Fruit fly (Drosophila melanogaster) whole organism, embryonic: ENCODE data around the gene CG9044.

Experiments used
- Ada2b ChIP-seq: fragments of 200-800 bp; sonication (Bioruptor generic); IDR thresholded peaks from 2 replicates; pipeline ENCODE4 v1.3.6; 2022; ENCODE audit warnings: missing biosample characterization, missing genetic modification characterization
- Adf1 ChIP-seq: fragments of 200-800 bp; sonication (Bioruptor generic); IDR thresholded peaks from 2 replicates; pipeline ENCODE4 v1.3.6; 2022; ENCODE audit warnings: missing biosample characterization, missing genetic modification characterization
- BtbVII ChIP-seq: fragments of 200-800 bp; sonication (Bioruptor generic); optimal IDR thresholded peaks from 3 replicates; lab custom pipeline; 2017; ENCODE audit warnings: missing biosample characterization, mild to moderate bottlenecking, missing genetic modification characterization
- CG10431 ChIP-seq: fragments of 200-800 bp; sonication (Bioruptor generic); optimal IDR thresholded peaks from 3 replicates; lab custom pipeline; 2018; ENCODE audit warnings: missing biosample characterization, mild to moderate bottlenecking, missing genetic modification characterization
- CG14014 ChIP-seq: fragments of 200-800 bp; sonication (Bioruptor generic); IDR thresholded peaks from 2 replicates; pipeline ENCODE4 v1.3.6; 2022; ENCODE audit warnings: missing biosample characterization, missing genetic modification characterization
- CG14667 ChIP-seq: fragments of 200-800 bp; sonication (Bioruptor generic); IDR thresholded peaks from 2 replicates; pipeline ENCODE4 v1.3.6; 2022; ENCODE audit warnings: missing biosample characterization, missing genetic modification characterization
- CG14860 ChIP-seq: fragments of 200-800 bp; sonication (Bioruptor generic); IDR thresholded peaks from 3 replicates; pipeline ENCODE4 v1.3.6; 2022; ENCODE audit warnings: missing biosample characterization, missing genetic modification characterization; ENCODE audit not compliant: partially characterized antibody
- CG16779 ChIP-seq: fragments of 200-800 bp; sonication (Bioruptor generic); IDR thresholded peaks from 2 replicates; pipeline ENCODE4 v1.3.6; 2022; ENCODE audit warnings: missing biosample characterization, missing genetic modification characterization
- CG17385 ChIP-seq: fragments of 200-800 bp; sonication (Bioruptor generic); optimal IDR thresholded peaks from 3 replicates; lab custom pipeline; 2018; ENCODE audit warnings: missing biosample characterization, mild to moderate bottlenecking, missing genetic modification characterization
- CG17829 ChIP-seq: fragments of 200-800 bp; optimal IDR thresholded peaks from 2 replicates; lab custom pipeline; 2019; ENCODE audit warnings: missing biosample characterization, mild to moderate bottlenecking, missing genetic modification characterization, moderate library complexity
- CG3407 ChIP-seq: fragments of 200-800 bp; sonication (Bioruptor generic); optimal IDR thresholded peaks from 2 replicates; lab custom pipeline; 2018; ENCODE audit warnings: missing biosample characterization, mild to moderate bottlenecking, missing genetic modification characterization
- CG4854 ChIP-seq: fragments of 200-800 bp; sonication (Bioruptor generic); optimal IDR thresholded peaks from 2 replicates; lab custom pipeline; 2016; ENCODE audit warnings: missing biosample characterization, missing genetic modification characterization, inconsistent platforms
- CG7556 ChIP-seq: fragments of 200-800 bp; sonication (Bioruptor generic); optimal IDR thresholded peaks from 2 replicates; lab custom pipeline; 2017; ENCODE audit warnings: missing biosample characterization, mild to moderate bottlenecking, missing genetic modification characterization
- CG7839 ChIP-seq: fragments of 200-800 bp; sonication (Bioruptor generic); optimal IDR thresholded peaks from 3 replicates; lab custom pipeline; 2018; ENCODE audit warnings: missing biosample characterization, mild to moderate bottlenecking, missing genetic modification characterization, moderate library complexity
- CG8290 ChIP-seq, 3 experiments: fragments of 200-800 bp; sonication (Bioruptor generic); optimal IDR thresholded peaks; 2 replicates each; lab custom pipeline; 2016 to 2019; ENCODE audit warnings: missing biosample characterization in 3 of 3, missing genetic modification characterization in 3 of 3, mild to moderate bottlenecking in 2 of 3, moderate library complexity in 1 of 3
- Deaf1 ChIP-seq: fragments of 200-800 bp; optimal IDR thresholded peaks from 3 replicates; lab custom pipeline; 2019; ENCODE audit warnings: missing biosample characterization, mild to moderate bottlenecking, missing genetic modification characterization, moderate library complexity
- Dfd ChIP-seq, 2 experiments: fragments of >200 bp; optimal IDR thresholded peaks; 2 replicates each; lab custom pipeline; 2017; ENCODE audit warnings: missing biosample characterization in 2 of 2, missing genetic modification characterization in 2 of 2
- Doc3 ChIP-seq: fragments of 200-800 bp; sonication (Bioruptor generic); IDR thresholded peaks from 3 replicates; pipeline ENCODE4 v1.3.6; 2022; ENCODE audit warnings: missing biosample characterization, missing genetic modification characterization; ENCODE audit not compliant: partially characterized antibody
- HLHmδ ChIP-seq: fragments of 200-800 bp; sonication (Bioruptor generic); optimal IDR thresholded peaks from 2 replicates; lab custom pipeline; 2018; ENCODE audit warnings: missing biosample characterization, mild to moderate bottlenecking, missing genetic modification characterization, moderate library complexity
- HmgD ChIP-seq: fragments of 200-800 bp; sonication (Bioruptor generic); optimal IDR thresholded peaks from 3 replicates; lab custom pipeline; 2016; ENCODE audit warnings: missing biosample characterization, missing genetic modification characterization
- Lim3 ChIP-seq: fragments of 200-800 bp; sonication (Bioruptor generic); IDR thresholded peaks from 2 replicates; pipeline ENCODE4 v1.3.6; 2022; ENCODE audit warnings: missing biosample characterization, missing genetic modification characterization
- Mad ChIP-seq: fragments of 200-800 bp; sonication (Bioruptor generic); optimal IDR thresholded peaks from 2 replicates; lab custom pipeline; 2016; ENCODE audit warnings: missing biosample characterization, missing genetic modification characterization
- Med ChIP-seq: fragments of 200-800 bp; sonication (Bioruptor generic); peaks from one replicate; lab custom pipeline; 2016; ENCODE audit warnings: missing biosample characterization, missing genetic modification characterization, mild to moderate bottlenecking, inconsistent platforms, moderate library complexity
- Meics ChIP-seq: fragments of 200-800 bp; sonication (Bioruptor generic); optimal IDR thresholded peaks from 2 replicates; lab custom pipeline; 2017; ENCODE audit warnings: missing biosample characterization, mild to moderate bottlenecking, missing genetic modification characterization
- NfI ChIP-seq: fragments of 200-800 bp; sonication (Bioruptor generic); optimal IDR thresholded peaks from 3 replicates; lab custom pipeline; 2018; ENCODE audit warnings: missing biosample characterization, mild to moderate bottlenecking, missing genetic modification characterization, moderate library complexity
- Oli ChIP-seq: fragments of 200-800 bp; sonication (Bioruptor generic); optimal IDR thresholded peaks from 2 replicates; lab custom pipeline; 2018; ENCODE audit warnings: missing biosample characterization, mild to moderate bottlenecking, missing genetic modification characterization, moderate library complexity
- Sin3A ChIP-seq: fragments of >200 bp; optimal IDR thresholded peaks from 2 replicates; lab custom pipeline; 2018
- crp ChIP-seq, 2 experiments: fragments of 200-800 bp; sonication (Bioruptor generic); optimal IDR thresholded peaks; 2 replicates in 1 of 2; 3 replicates in 1 of 2; lab custom pipeline; 2017; ENCODE audit warnings: missing biosample characterization in 2 of 2, missing genetic modification characterization in 2 of 2, mild to moderate bottlenecking in 1 of 2, moderate library complexity in 1 of 2
- cwo ChIP-seq: fragments of 200-800 bp; sonication (Bioruptor generic); optimal IDR thresholded peaks from 3 replicates; lab custom pipeline; 2017; ENCODE audit warnings: missing biosample characterization, missing genetic modification characterization, mild to moderate bottlenecking, moderate library complexity, missing genetic modification reagents
- fd102C ChIP-seq: fragments of 200-800 bp; sonication (Bioruptor generic); optimal IDR thresholded peaks from 2 replicates; lab custom pipeline; 2018; ENCODE audit warnings: missing biosample characterization, mild to moderate bottlenecking, missing genetic modification characterization, moderate library complexity
- fd3F ChIP-seq: fragments of 200-800 bp; sonication (Bioruptor generic); optimal IDR thresholded peaks from 2 replicates; lab custom pipeline; 2018; ENCODE audit warnings: missing biosample characterization, mild to moderate bottlenecking, missing genetic modification characterization, moderate library complexity
- fd64A ChIP-seq: fragments of 200-800 bp; sonication (Bioruptor generic); optimal IDR thresholded peaks from 3 replicates; lab custom pipeline; 2018; ENCODE audit warnings: missing biosample characterization, mild to moderate bottlenecking, missing genetic modification characterization
- fd96Cb ChIP-seq: fragments of 200-800 bp; sonication (Bioruptor generic); optimal IDR thresholded peaks from 2 replicates; lab custom pipeline; 2018; ENCODE audit warnings: missing biosample characterization, mild to moderate bottlenecking, missing genetic modification characterization, moderate library complexity
- fu2 ChIP-seq: fragments of 200-800 bp; sonication (Bioruptor generic); optimal IDR thresholded peaks from 2 replicates; lab custom pipeline; 2016; ENCODE audit warnings: missing biosample characterization, missing genetic modification characterization
- gro ChIP-seq: fragments of 200-800 bp; sonication (Bioruptor generic); optimal IDR thresholded peaks from 2 replicates; lab custom pipeline; 2016; ENCODE audit warnings: missing biosample characterization, missing genetic modification characterization
- kni ChIP-seq: fragments of 200-800 bp; sonication (Bioruptor generic); optimal IDR thresholded peaks from 3 replicates; lab custom pipeline; 2017; ENCODE audit warnings: mild to moderate bottlenecking, missing biosample characterization, missing genetic modification reagents, missing genetic modification characterization
- knrl ChIP-seq: fragments of 200-800 bp; sonication (Bioruptor generic); IDR thresholded peaks from 3 replicates; pipeline ENCODE4 v1.3.6; 2022; ENCODE audit warnings: missing biosample characterization, missing genetic modification characterization; ENCODE audit not compliant: partially characterized antibody
- lmd ChIP-seq: fragments of 200-800 bp; sonication (Bioruptor generic); IDR thresholded peaks from 2 replicates; pipeline ENCODE4 v1.3.6; 2022; ENCODE audit warnings: missing biosample characterization, missing genetic modification characterization
- mam ChIP-seq: fragments of 200-800 bp; sonication (Bioruptor generic); optimal IDR thresholded peaks from 3 replicates; lab custom pipeline; 2016; ENCODE audit warnings: missing biosample characterization, missing genetic modification characterization
- nau ChIP-seq: fragments of 200-800 bp; sonication (Bioruptor generic); optimal IDR thresholded peaks from 3 replicates; lab custom pipeline; 2017; ENCODE audit warnings: missing biosample characterization, mild to moderate bottlenecking, missing genetic modification characterization, missing genetic modification reagents
- seq ChIP-seq: fragments of 200-800 bp; sonication (Bioruptor generic); IDR thresholded peaks from 2 replicates; pipeline ENCODE4 v1.3.6; 2022; ENCODE audit warnings: missing biosample characterization, missing genetic modification characterization
- sna ChIP-seq: fragments of 200-800 bp; sonication (Bioruptor generic); IDR thresholded peaks from 2 replicates; pipeline ENCODE4 v1.3.6; 2022; ENCODE audit warnings: missing biosample characterization, missing genetic modification characterization; ENCODE audit not compliant: partially characterized antibody
- ssp ChIP-seq: fragments of 200-800 bp; sonication (Bioruptor generic); IDR thresholded peaks from 2 replicates; pipeline ENCODE4 v1.3.6; 2022; ENCODE audit warnings: missing biosample characterization, missing genetic modification characterization
- sug ChIP-seq: fragments of 200-800 bp; optimal IDR thresholded peaks from 2 replicates; lab custom pipeline; 2019; ENCODE audit warnings: missing biosample characterization, mild to moderate bottlenecking, missing genetic modification characterization, moderate library complexity
- tio ChIP-seq: fragments of 200-800 bp; sonication (Bioruptor generic); optimal IDR thresholded peaks from 2 replicates; lab custom pipeline; 2017; ENCODE audit warnings: missing biosample characterization, missing genetic modification characterization, inconsistent platforms
- tll ChIP-seq, 2 experiments: fragments of 200-800 bp in 1 of 2; fragments of >200 bp in 1 of 2; sonication (Bioruptor generic) in 1 of 2; optimal IDR thresholded peaks; 2 replicates each; lab custom pipeline; 2017 to 2019; ENCODE audit warnings: missing biosample characterization in 2 of 2, missing genetic modification characterization in 2 of 2, mild to moderate bottlenecking in 1 of 2, moderate library complexity in 1 of 2
- trem ChIP-seq: fragments of 200-800 bp; optimal IDR thresholded peaks from 3 replicates; lab custom pipeline; 2019; ENCODE audit warnings: missing biosample characterization, mild to moderate bottlenecking, missing genetic modification characterization, moderate library complexity
- trh ChIP-seq: fragments of 200-800 bp; sonication (Bioruptor generic); optimal IDR thresholded peaks from 2 replicates; lab custom pipeline; 2016; ENCODE audit warnings: missing biosample characterization, missing genetic modification characterization
- wdn ChIP-seq: fragments of 200-800 bp; sonication (Bioruptor generic); IDR thresholded peaks from 2 replicates; pipeline ENCODE4 v1.3.6; 2022; ENCODE audit warnings: missing biosample characterization, missing genetic modification characterization
- zf30C ChIP-seq: fragments of 200-800 bp; sonication (Bioruptor generic); optimal IDR thresholded peaks from 3 replicates; lab custom pipeline; 2018; ENCODE audit warnings: missing biosample characterization, mild to moderate bottlenecking, missing genetic modification characterization

CG9044 gene

dm6 chr2L:5986094-5986493, 36.8 kb downstream of the CG9044 start, which contains the start of gene ifc (continued):
- TF ChIP-seq CG7839 (tag; lab: Kevin White, UChicago) (peak; percentile 58), Adf1 (GFP tag; lab: Robert Waterston, UW) (no peak), fu2 (GFP tag; lab: Kevin White, UChicago) (peak; percentile 53), fd3F (GFP tag; lab: Kevin White, UChicago) (peak; percentile 22), CG3407 (no peak), HLHmδ (GFP tag; lab: Kevin White, UChicago) (peak; percentile 19), CG14014 (GFP tag; lab: Robert Waterston, UW) (no peak), HmgD (GFP tag; lab: Kevin White, UChicago) (peak; percentile 69), sna (GFP tag; lab: Robert Waterston, UW) (no peak), wdn (GFP tag; lab: Robert Waterston, UW) (no peak), crp (GFP tag; optimal IDR thresholded peaks at IDR 0.05; lab: Kevin White, UChicago) (peak in 1 of 2 experiments; percentile 55), CG17385 (GFP tag; lab: Kevin White, UChicago) (peak; percentile 35), zf30C (GFP tag; lab: Kevin White, UChicago) (peak; percentile 8), sug (tag; lab: Kevin White, UChicago) (peak; percentile 60), fd96Cb (tag; lab: Kevin White, UChicago) (peak; percentile 27), knrl (GFP tag; lab: Robert Waterston, UW) (no peak), Meics (peak; percentile 61), gro (peak; percentile 67), Dfd (GFP tag; optimal IDR thresholded peaks at IDR 0.05; lab: Kevin White, UChicago) (peak in 1 of 2 experiments; percentile 80), Sin3A (peak; percentile 39), CG10431 (GFP tag; lab: Kevin White, UChicago) (no peak), CG4854 (GFP tag; lab: Kevin White, UChicago) (peak; percentile 31), ssp (GFP tag; lab: Robert Waterston, UW) (no peak), tll (GFP tag; optimal IDR thresholded peaks at IDR 0.05; lab: Kevin White, UChicago) (no peak), CG8290 (GFP tag; optimal IDR thresholded peaks at IDR 0.05; lab: Kevin White, UChicago) (peak; percentile 89), CG8290 (tag; optimal IDR thresholded peaks at IDR 0.05; lab: Kevin White, UChicago) (peak; percentile 43 to 84), trem (peak; percentile 86), CG14667 (GFP tag; lab: Robert Waterston, UW) (no peak), CG16779 (no peak), BtbVII (GFP tag; lab: Kevin White, UChicago) (no peak), Med (GFP tag; lab: Kevin White, UChicago) (peak; percentile 94), Doc3 (GFP tag; lab: Robert Waterston, UW) (no peak), NfI (GFP tag; lab: Kevin White, UChicago) (peak; percentile 77), Ada2b (no peak), mam (GFP tag; lab: Kevin White, UChicago) (peak; percentile 77), CG14860 (GFP tag; lab: Robert Waterston, UW) (no peak), tio (GFP tag; lab: Kevin White, UChicago) (no peak), Mad (GFP tag; lab: Kevin White, UChicago) (peak; percentile 51), nau (GFP tag; lab: Kevin White, UChicago) (no peak), fd102C (no peak), seq (GFP tag; lab: Robert Waterston, UW) (no peak), Oli (tag; lab: Kevin White, UChicago) (peak; percentile 23), Lim3 (GFP tag; lab: Robert Waterston, UW) (no peak), fd64A (GFP tag; lab: Kevin White, UChicago) (no peak), lmd (no peak), trh (GFP tag; lab: Kevin White, UChicago) (peak; percentile 4), Deaf1 (tag; lab: Kevin White, UChicago) (peak; percentile 3), CG17829 (tag; lab: Kevin White, UChicago) (peak; percentile 82), cwo (GFP tag; lab: Kevin White, UChicago) (no peak), CG7556 (GFP tag; lab: Kevin White, UChicago) (no peak), kni (GFP tag; lab: Kevin White, UChicago) (no peak)
